Worm (Caenorhabditis elegans) whole organism, late embryonic: ENCODE results near the gene sop-2.

Source experiments
- C08G9.2 ChIP-seq: sonication (generic microtip); optimal IDR thresholded peaks from 2 replicates; lab custom pipeline; 2016; ENCODE audit warnings: mild to moderate bottlenecking, missing genetic modification characterization, moderate library complexity, missing compliant biosample characterization
- C38D4.7 ChIP-seq: fragments of 200-800 bp; sonication (Bioruptor generic); optimal IDR thresholded peaks from 2 replicates; lab custom pipeline; 2018; ENCODE audit warnings: mild to moderate bottlenecking, missing genetic modification characterization, moderate library complexity, missing compliant biosample characterization
- F13H6.1 ChIP-seq: sonication (generic microtip); optimal IDR thresholded peaks from 2 replicates; lab custom pipeline; 2016; ENCODE audit warnings: missing genetic modification characterization, missing compliant biosample characterization
- K02D7.2 ChIP-seq: sonication (generic microtip); optimal IDR thresholded peaks from 2 replicates; lab custom pipeline; 2017; ENCODE audit warnings: mild to moderate bottlenecking, missing genetic modification characterization, missing compliant biosample characterization
- Y22D7AL.16 ChIP-seq: sonication (generic microtip); optimal IDR thresholded peaks from 2 replicates; lab custom pipeline; 2016; ENCODE audit warnings: missing genetic modification characterization, missing compliant biosample characterization
- ama-1 ChIP-seq: fragments of 150-350 bp; optimal IDR thresholded peaks from 2 replicates; lab custom pipeline; 2014
- ceh-14 ChIP-seq: sonication (generic microtip); optimal IDR thresholded peaks from 2 replicates; lab custom pipeline; 2016; ENCODE audit warnings: missing genotype, missing genetic modification characterization, missing compliant biosample characterization
- ceh-18 ChIP-seq: sonication (generic microtip); optimal IDR thresholded peaks from 2 replicates; lab custom pipeline; 2016; ENCODE audit warnings: missing genetic modification characterization, missing compliant biosample characterization
- ceh-19 ChIP-seq: fragments of 200-800 bp; sonication (Bioruptor generic); optimal IDR thresholded peaks from 2 replicates; lab custom pipeline; 2018; ENCODE audit warnings: mild to moderate bottlenecking, missing genetic modification characterization, missing compliant biosample characterization
- ceh-2 ChIP-seq: sonication (generic microtip); optimal IDR thresholded peaks from 2 replicates; lab custom pipeline; 2016; ENCODE audit warnings: missing genotype, missing genetic modification characterization, missing compliant biosample characterization
- ceh-22 ChIP-seq: sonication (generic microtip); optimal IDR thresholded peaks from 2 replicates; lab custom pipeline; 2017; ENCODE audit warnings: missing biosample characterization, missing genetic modification characterization
- ceh-24 ChIP-seq: sonication (generic microtip); optimal IDR thresholded peaks from 2 replicates; lab custom pipeline; 2016; ENCODE audit warnings: mild to moderate bottlenecking, missing genetic modification characterization, missing compliant biosample characterization
- ceh-30 ChIP-seq: fragments of 150-350 bp; optimal IDR thresholded peaks from 2 replicates; lab custom pipeline; 2014; ENCODE audit warnings: missing biosample characterization, missing genetic modification characterization
- ceh-31 ChIP-seq: sonication (generic microtip); optimal IDR thresholded peaks from 2 replicates; lab custom pipeline; 2016; ENCODE audit warnings: missing genetic modification characterization, missing compliant biosample characterization
- ceh-34 ChIP-seq: sonication (generic microtip); optimal IDR thresholded peaks from 2 replicates; lab custom pipeline; 2016; ENCODE audit warnings: mild to moderate bottlenecking, missing genetic modification characterization, missing compliant biosample characterization
- ceh-48 ChIP-seq: sonication (generic microtip); optimal IDR thresholded peaks from 2 replicates; lab custom pipeline; 2016; ENCODE audit warnings: missing genetic modification characterization, inconsistent platforms, missing compliant biosample characterization
- ceh-6 ChIP-seq: fragments of 200-800 bp; sonication (Bioruptor generic); optimal IDR thresholded peaks from 2 replicates; lab custom pipeline; 2018; ENCODE audit warnings: mild to moderate bottlenecking, missing genetic modification characterization, missing compliant biosample characterization
- che-1 ChIP-seq: sonication (generic microtip); optimal IDR thresholded peaks from 2 replicates; lab custom pipeline; 2016; ENCODE audit warnings: mild to moderate bottlenecking, missing genetic modification characterization, missing compliant biosample characterization
- dmd-4 ChIP-seq: sonication (generic microtip); optimal IDR thresholded peaks from 2 replicates; lab custom pipeline; 2016; ENCODE audit warnings: borderline replicate concordance, missing genetic modification characterization, missing compliant biosample characterization
- elt-2 ChIP-seq: sonication (generic microtip); optimal IDR thresholded peaks from 2 replicates; lab custom pipeline; 2016; ENCODE audit warnings: missing genetic modification reagents, missing genetic modification characterization, missing compliant biosample characterization
- elt-4 ChIP-seq: sonication (generic microtip); optimal IDR thresholded peaks from 2 replicates; lab custom pipeline; 2016; ENCODE audit warnings: missing genetic modification characterization, missing compliant biosample characterization
- eyg-1 ChIP-seq: sonication (generic microtip); optimal IDR thresholded peaks from 2 replicates; lab custom pipeline; 2016; ENCODE audit warnings: missing genotype, missing genetic modification characterization, missing compliant biosample characterization
- fkh-10 ChIP-seq: fragments of 150-350 bp; optimal IDR thresholded peaks from 2 replicates; lab custom pipeline; 2014; ENCODE audit warnings: missing biosample characterization, missing genetic modification reagents, missing genetic modification characterization
- fkh-6 ChIP-seq: sonication (generic microtip); optimal IDR thresholded peaks from 2 replicates; lab custom pipeline; 2016; ENCODE audit warnings: missing genetic modification characterization, missing compliant biosample characterization
- gmeb-2 ChIP-seq: sonication (generic microtip); optimal IDR thresholded peaks from 2 replicates; lab custom pipeline; 2016; ENCODE audit warnings: missing genetic modification characterization, inconsistent platforms, missing compliant biosample characterization
- hlh-13 ChIP-seq: fragments of 200-800 bp; sonication (Bioruptor generic); optimal IDR thresholded peaks from 2 replicates; lab custom pipeline; 2018; ENCODE audit warnings: mild to moderate bottlenecking, missing genetic modification characterization, missing compliant biosample characterization
- hlh-15 ChIP-seq: sonication (generic microtip); optimal IDR thresholded peaks from 2 replicates; lab custom pipeline; 2016; ENCODE audit warnings: missing genetic modification characterization, missing compliant biosample characterization
- hlh-30 ChIP-seq: sonication (generic microtip); optimal IDR thresholded peaks from 2 replicates; lab custom pipeline; 2017; ENCODE audit warnings: antibody characterized with exemption, missing genetic modification characterization, missing compliant biosample characterization; ENCODE audit not compliant: insufficient read depth
- lim-6 ChIP-seq: sonication (generic microtip); optimal IDR thresholded peaks from 2 replicates; lab custom pipeline; 2016; ENCODE audit warnings: missing genetic modification characterization, missing compliant biosample characterization
- madf-2 ChIP-seq: sonication (generic microtip); optimal IDR thresholded peaks from 2 replicates; lab custom pipeline; 2017; ENCODE audit warnings: missing genetic modification characterization, missing compliant biosample characterization
- mec-3 ChIP-seq: sonication (generic microtip); optimal IDR thresholded peaks from 2 replicates; lab custom pipeline; 2016; ENCODE audit warnings: borderline replicate concordance, missing genetic modification characterization, missing compliant biosample characterization
- nfya-1 ChIP-seq: sonication (generic microtip); optimal IDR thresholded peaks from 2 replicates; lab custom pipeline; 2017; ENCODE audit warnings: missing genetic modification characterization, mild to moderate bottlenecking, missing compliant biosample characterization, antibody characterized with exemption, moderate library complexity
- nhr-232 ChIP-seq: sonication (generic microtip); optimal IDR thresholded peaks from 2 replicates; lab custom pipeline; 2016; ENCODE audit warnings: missing genetic modification characterization, missing compliant biosample characterization
- npax-4 ChIP-seq: sonication (generic microtip); optimal IDR thresholded peaks from 2 replicates; lab custom pipeline; 2016; ENCODE audit warnings: missing genetic modification characterization, missing compliant biosample characterization
- pag-3 ChIP-seq: sonication (generic microtip); optimal IDR thresholded peaks from 2 replicates; lab custom pipeline; 2016; ENCODE audit warnings: missing compliant biosample characterization, missing genetic modification characterization, borderline replicate concordance
- pat-9 ChIP-seq: fragments of 200-800 bp; sonication (Bioruptor generic); optimal IDR thresholded peaks from 2 replicates; lab custom pipeline; 2018; ENCODE audit warnings: mild to moderate bottlenecking, missing genetic modification characterization, moderate library complexity, missing compliant biosample characterization
- pha-2 ChIP-seq: sonication (generic microtip); optimal IDR thresholded peaks from 2 replicates; lab custom pipeline; 2017; ENCODE audit warnings: mild to moderate bottlenecking, missing genetic modification characterization, missing compliant biosample characterization
- pha-4 ChIP-seq: fragments of 150-350 bp; optimal IDR thresholded peaks from 2 replicates; lab custom pipeline; 2018; ENCODE audit warnings: missing biosample characterization, missing genetic modification reagents, missing genetic modification characterization
- pqm-1 ChIP-seq: sonication (generic microtip); optimal IDR thresholded peaks from 2 replicates; lab custom pipeline; 2016; ENCODE audit warnings: missing genetic modification characterization, missing compliant biosample characterization
- pros-1 ChIP-seq: fragments of 150-350 bp; optimal IDR thresholded peaks from 2 replicates; lab custom pipeline; 2014; ENCODE audit warnings: missing biosample characterization, missing genetic modification reagents, missing genetic modification characterization
- ref-2 ChIP-seq: sonication (generic microtip); optimal IDR thresholded peaks from 2 replicates; lab custom pipeline; 2016; ENCODE audit warnings: missing genetic modification characterization, missing compliant biosample characterization
- rnt-1 ChIP-seq: sonication (generic microtip); optimal IDR thresholded peaks from 2 replicates; lab custom pipeline; 2016; ENCODE audit warnings: missing genetic modification characterization, missing compliant biosample characterization
- sox-2 ChIP-seq: fragments of 200-800 bp; sonication (Bioruptor generic); IDR thresholded peaks from 2 replicates; pipeline ENCODE4 v1.3.6; 2022; ENCODE audit warnings: missing genetic modification reagents, missing genetic modification characterization, missing compliant biosample characterization
- sox-4 ChIP-seq: sonication (generic microtip); optimal IDR thresholded peaks from 2 replicates; lab custom pipeline; 2017; ENCODE audit warnings: mild to moderate bottlenecking, missing genetic modification characterization, inconsistent platforms, missing compliant biosample characterization
- syd-9 ChIP-seq: sonication (generic microtip); optimal IDR thresholded peaks from 2 replicates; lab custom pipeline; 2016; ENCODE audit warnings: mild to moderate bottlenecking, missing genetic modification characterization, moderate library complexity, missing compliant biosample characterization
- tbx-2 ChIP-seq: sonication (generic microtip); optimal IDR thresholded peaks from 2 replicates; lab custom pipeline; 2016; ENCODE audit warnings: missing genetic modification characterization, missing compliant biosample characterization
- tbx-7 ChIP-seq: sonication (generic microtip); optimal IDR thresholded peaks from 2 replicates; lab custom pipeline; 2016; ENCODE audit warnings: missing genotype, missing genetic modification characterization, missing compliant biosample characterization
- ttx-3 ChIP-seq: sonication (generic microtip); optimal IDR thresholded peaks from 2 replicates; lab custom pipeline; 2016; ENCODE audit warnings: missing genetic modification reagents, missing genetic modification characterization, missing compliant biosample characterization
- unc-3 ChIP-seq, 2 experiments: fragments of 200-800 bp in 1 of 2; sonication (Bioruptor generic) in 1 of 2; sonication (generic microtip) in 1 of 2; conservative IDR thresholded peaks in 1 of 2; optimal IDR thresholded peaks in 1 of 2; 2 replicates each; pipeline versions ENCODE4 v1.3.6 to Lab custom; 2016 to 2022; ENCODE audit warnings: missing compliant biosample characterization in 2 of 2, missing genetic modification characterization in 2 of 2, missing genetic modification reagents in 1 of 2
- unc-42 ChIP-seq: sonication (generic microtip); optimal IDR thresholded peaks from 2 replicates; lab custom pipeline; 2016; ENCODE audit warnings: missing genotype, missing genetic modification characterization, missing compliant biosample characterization
- unc-55 ChIP-seq: sonication (generic microtip); optimal IDR thresholded peaks from 2 replicates; lab custom pipeline; 2017; ENCODE audit warnings: missing biosample characterization, missing genetic modification reagents, missing genetic modification characterization
- zip-5 ChIP-seq: sonication (generic microtip); optimal IDR thresholded peaks from 2 replicates; lab custom pipeline; 2016; ENCODE audit warnings: missing genetic modification characterization, missing compliant biosample characterization
- ztf-16 ChIP-seq: sonication (generic microtip); optimal IDR thresholded peaks from 2 replicates; lab custom pipeline; 2017; ENCODE audit warnings: missing genetic modification characterization, missing compliant biosample characterization

sop-2 gene

ce11 chrII:12339152-12339551 lies 592 bp upstream of the sop-2 start:
- TF ChIP-seq ceh-19 (no peak), tbx-2 (peak; percentile 58), C38D4.7 (GFP tag; lab: Kevin White, UChicago) (no peak), C08G9.2 (tag; lab: Kevin White, UChicago) (no peak), syd-9 (no peak), ztf-16 (no peak), npax-4 (tag; lab: Kevin White, UChicago) (no peak), ttx-3 (tag; lab: Kevin White, UChicago) (no peak), rnt-1 (tag; lab: Kevin White, UChicago) (peak; percentile 7), nhr-232 (tag; lab: Kevin White, UChicago) (no peak), ceh-18 (tag; lab: Kevin White, UChicago) (peak; percentile 2), ceh-34 (tag; lab: Kevin White, UChicago) (peak; percentile 30), pha-4 (tag; lab: Kevin White, UChicago) (no peak), ceh-6 (GFP tag; lab: Kevin White, UChicago) (no peak), pat-9 (no peak), unc-55 (GFP tag; lab: Kevin White, UChicago) (peak; percentile 28), ama-1 (lab: Kevin White, UChicago) (no peak), K02D7.2 (tag; lab: Kevin White, UChicago) (no peak), tbx-7 (tag; lab: Kevin White, UChicago) (no peak), pag-3 (no peak), pqm-1 (tag; lab: Kevin White, UChicago) (no peak), dmd-4 (tag; lab: Kevin White, UChicago) (no peak), ceh-2 (tag; lab: Kevin White, UChicago) (no peak), pha-2 (tag; lab: Kevin White, UChicago) (no peak), mec-3 (tag; lab: Kevin White, UChicago) (no peak), fkh-6 (no peak), ceh-30 (tag; lab: Kevin White, UChicago) (no peak), lim-6 (tag; lab: Kevin White, UChicago) (no peak), ceh-31 (tag; lab: Kevin White, UChicago) (peak; percentile 55), sox-2 (GFP tag; lab: Robert Waterston, UW) (no peak), madf-2 (tag; lab: Kevin White, UChicago) (peak; percentile 21), hlh-15 (tag; lab: Kevin White, UChicago) (no peak), unc-42 (peak; percentile 86), elt-2 (tag; lab: Kevin White, UChicago) (peak; percentile 12), pros-1 (tag; lab: Kevin White, UChicago) (peak; percentile 12), unc-3 (GFP tag; conservative IDR thresholded peaks at IDR 0.05; lab: Robert Waterston, UW) (no peak), unc-3 (tag; optimal IDR thresholded peaks at IDR 0.05; lab: Kevin White, UChicago) (no peak), hlh-30 (tag; lab: Kevin White, UChicago) (peak; percentile 85), ceh-48 (tag; lab: Kevin White, UChicago) (peak; percentile 11), gmeb-2 (tag; lab: Kevin White, UChicago) (no peak), Y22D7AL.16 (tag; lab: Kevin White, UChicago) (no peak), hlh-13 (GFP tag; lab: Kevin White, UChicago) (no peak), sox-4 (tag; lab: Kevin White, UChicago) (no peak), eyg-1 (tag; lab: Kevin White, UChicago) (peak; percentile 1), ceh-14 (tag; lab: Kevin White, UChicago) (no peak), ref-2 (tag; lab: Kevin White, UChicago) (peak; percentile 53), ceh-22 (tag; lab: Kevin White, UChicago) (no peak), zip-5 (tag; lab: Kevin White, UChicago) (no peak), nfya-1 (tag; lab: Kevin White, UChicago) (peak; percentile 100), F13H6.1 (tag; lab: Kevin White, UChicago) (no peak), fkh-10 (no peak), ceh-24 (tag; lab: Kevin White, UChicago) (no peak), che-1 (tag; lab: Kevin White, UChicago) (no peak), elt-4 (tag; lab: Kevin White, UChicago) (no peak)
